Worm (Caenorhabditis elegans) whole organism, young adult: ENCODE measurements around the gene T23E7.2.
A peak's percentile ranks its signal among the peaks of the same experiment; 100 is the strongest.

Experiments used
- B0035.1 ChIP-seq: sonication (generic microtip); optimal IDR thresholded peaks from 2 replicates; lab custom pipeline; 2016; ENCODE audit warnings: missing genetic modification characterization, mild to moderate bottlenecking, missing compliant biosample characterization, missing genotype, missing genetic modification reagents
- C06A6.2 ChIP-seq: fragments of 200-800 bp; sonication (Bioruptor generic); conservative IDR thresholded peaks from 2 replicates; pipeline ENCODE4 v1.3.6; 2022; ENCODE audit warnings: missing genetic modification characterization, missing compliant biosample characterization
- C17E4.6 ChIP-seq: fragments of 200-800 bp; sonication (Bioruptor generic); IDR thresholded peaks from 2 replicates; pipeline ENCODE4 v1.3.6; 2022; ENCODE audit warnings: missing genetic modification reagents, missing genetic modification characterization, missing compliant biosample characterization
- F22D6.2 ChIP-seq: sonication (generic microtip); optimal IDR thresholded peaks from 2 replicates; lab custom pipeline; 2016; ENCODE audit warnings: mild to moderate bottlenecking, missing genetic modification characterization, missing compliant biosample characterization
- F52B5.7 ChIP-seq: sonication (generic microtip); optimal IDR thresholded peaks from 2 replicates; lab custom pipeline; 2016; ENCODE audit warnings: mild to moderate bottlenecking, missing genetic modification characterization, missing compliant biosample characterization
- F57C9.4 ChIP-seq: sonication (generic microtip); optimal IDR thresholded peaks from 2 replicates; lab custom pipeline; 2017; ENCODE audit warnings: mild to moderate bottlenecking, missing genetic modification characterization, missing compliant biosample characterization
- K11D2.4 ChIP-seq: fragments of 200-800 bp; sonication (Bioruptor generic); IDR thresholded peaks from 2 replicates; pipeline ENCODE4 v1.3.6; 2022; ENCODE audit warnings: missing genetic modification reagents, missing genetic modification characterization, missing compliant biosample characterization
- K12H6.12 ChIP-seq: fragments of 200-800 bp; sonication (Bioruptor generic); optimal IDR thresholded peaks from 2 replicates; lab custom pipeline; 2018; ENCODE audit warnings: mild to moderate bottlenecking, missing genetic modification characterization, missing compliant biosample characterization
- T07F8.4 ChIP-seq: sonication (generic microtip); optimal IDR thresholded peaks from 2 replicates; lab custom pipeline; 2016; ENCODE audit warnings: mild to moderate bottlenecking, missing genetic modification characterization, moderate library complexity, missing compliant biosample characterization
- Y56A3A.18 ChIP-seq: fragments of 200-800 bp; sonication (Bioruptor generic); IDR thresholded peaks from 2 replicates; pipeline ENCODE4 v1.3.6; 2022; ENCODE audit warnings: missing genetic modification reagents, missing genetic modification characterization, missing compliant biosample characterization
- Y79H2A.3 ChIP-seq: fragments of 200-800 bp; sonication (Bioruptor generic); conservative IDR thresholded peaks from 2 replicates; pipeline ENCODE4 v1.3.6; 2022; ENCODE audit warnings: missing genetic modification reagents, missing genetic modification characterization, missing compliant biosample characterization
- Y95B8A.8 ChIP-seq: fragments of 200-800 bp; sonication (Bioruptor generic); IDR thresholded peaks from 2 replicates; pipeline ENCODE4 v1.3.6; 2022; ENCODE audit warnings: missing genetic modification reagents, missing genetic modification characterization, missing compliant biosample characterization
- aptf-2 ChIP-seq: fragments of 200-800 bp; sonication (Bioruptor generic); conservative IDR thresholded peaks from 2 replicates; pipeline ENCODE4 v1.3.6; 2022; ENCODE audit warnings: missing genetic modification reagents, missing genetic modification characterization, missing compliant biosample characterization
- aptf-3 ChIP-seq: fragments of 200-800 bp; sonication (Bioruptor generic); IDR thresholded peaks from 2 replicates; pipeline ENCODE4 v1.3.6; 2022; ENCODE audit warnings: missing genetic modification characterization, missing compliant biosample characterization
- attf-3 ChIP-seq: fragments of 200-800 bp; sonication (Bioruptor generic); conservative IDR thresholded peaks from 2 replicates; pipeline ENCODE4 v1.3.6; 2022; ENCODE audit warnings: missing genetic modification reagents, missing genetic modification characterization, missing compliant biosample characterization
- bed-1 ChIP-seq: fragments of 200-800 bp; sonication (Bioruptor generic); IDR thresholded peaks from 2 replicates; pipeline ENCODE4 v1.3.6; 2022; ENCODE audit warnings: missing genetic modification reagents, missing genetic modification characterization, missing compliant biosample characterization
- ccch-3 ChIP-seq: fragments of 200-800 bp; sonication (Bioruptor generic); optimal IDR thresholded peaks from 2 replicates; lab custom pipeline; 2018; ENCODE audit warnings: mild to moderate bottlenecking, missing genetic modification characterization, missing compliant biosample characterization
- cebp-1 ChIP-seq, 2 experiments: fragments of 200-800 bp in 1 of 2; sonication (Bioruptor generic) in 1 of 2; sonication (generic microtip) in 1 of 2; IDR thresholded peaks in 1 of 2; optimal IDR thresholded peaks in 1 of 2; 2 replicates each; pipeline versions ENCODE4 v1.3.6 to Lab custom; 2017 to 2022; ENCODE audit warnings: missing compliant biosample characterization in 2 of 2, missing genetic modification characterization in 2 of 2, mild to moderate bottlenecking in 1 of 2, missing genetic modification reagents in 1 of 2, moderate library complexity in 1 of 2
- ceh-27 ChIP-seq: fragments of 200-800 bp; sonication (Bioruptor generic); optimal IDR thresholded peaks from 2 replicates; lab custom pipeline; 2018; ENCODE audit warnings: mild to moderate bottlenecking, missing genetic modification characterization, moderate library complexity, missing compliant biosample characterization
- ceh-40 ChIP-seq: fragments of 200-800 bp; sonication (Bioruptor generic); IDR thresholded peaks from 2 replicates; pipeline ENCODE4 v1.3.6; 2022; ENCODE audit warnings: missing genetic modification characterization, missing compliant biosample characterization
- ceh-91 ChIP-seq: fragments of 200-800 bp; sonication (Bioruptor generic); IDR thresholded peaks from 2 replicates; pipeline ENCODE4 v1.3.6; 2022; ENCODE audit warnings: missing genetic modification reagents, missing genetic modification characterization, missing compliant biosample characterization
- dpff-1 ChIP-seq: sonication (generic microtip); optimal IDR thresholded peaks from 2 replicates; lab custom pipeline; 2017; ENCODE audit warnings: mild to moderate bottlenecking, missing genetic modification characterization, missing compliant biosample characterization
- egl-44 ChIP-seq: fragments of 200-800 bp; sonication (Bioruptor generic); IDR thresholded peaks from 2 replicates; pipeline ENCODE4 v1.3.6; 2022; ENCODE audit warnings: missing genetic modification reagents, missing genetic modification characterization, missing compliant biosample characterization
- hlh-12 ChIP-seq: sonication (generic microtip); optimal IDR thresholded peaks from 2 replicates; lab custom pipeline; 2016; ENCODE audit warnings: missing genetic modification characterization, missing compliant biosample characterization
- let-526 ChIP-seq: fragments of 200-800 bp; sonication (Bioruptor generic); IDR thresholded peaks from 2 replicates; pipeline ENCODE4 v1.3.6; 2022; ENCODE audit warnings: missing genetic modification reagents, missing genetic modification characterization, missing compliant biosample characterization
- let-607 ChIP-seq, 2 experiments: fragments of 200-800 bp in 1 of 2; sonication (Bioruptor generic) in 1 of 2; sonication (generic microtip) in 1 of 2; optimal IDR thresholded peaks; 2 replicates each; lab custom pipeline; 2016 to 2018; ENCODE audit warnings: mild to moderate bottlenecking in 2 of 2, missing compliant biosample characterization in 2 of 2, missing genetic modification characterization in 2 of 2, moderate library complexity in 2 of 2, missing genotype in 1 of 2
- lin-26 ChIP-seq: fragments of 200-800 bp; sonication (Bioruptor generic); IDR thresholded peaks from 2 replicates; pipeline ENCODE4 v1.3.6; 2022; ENCODE audit warnings: missing genetic modification reagents, missing genetic modification characterization, missing compliant biosample characterization
- lin-40 ChIP-seq: sonication (generic microtip); optimal IDR thresholded peaks from 2 replicates; lab custom pipeline; 2016; ENCODE audit warnings: missing genetic modification characterization, mild to moderate bottlenecking, missing compliant biosample characterization, missing genotype, missing genetic modification reagents
- madf-10 ChIP-seq: sonication (generic microtip); optimal IDR thresholded peaks from 2 replicates; lab custom pipeline; 2016; ENCODE audit warnings: mild to moderate bottlenecking, missing genetic modification characterization, missing compliant biosample characterization
- madf-3 ChIP-seq: fragments of 200-800 bp; sonication (Bioruptor generic); IDR thresholded peaks from 2 replicates; pipeline ENCODE4 v1.3.6; 2022; ENCODE audit warnings: missing genetic modification reagents, missing genetic modification characterization, missing compliant biosample characterization
- nfya-1 ChIP-seq: sonication (generic microtip); optimal IDR thresholded peaks from 2 replicates; lab custom pipeline; 2017; ENCODE audit warnings: antibody characterized with exemption, missing compliant biosample characterization, missing genetic modification characterization, borderline replicate concordance; ENCODE audit not compliant: insufficient read depth
- nfya-2 ChIP-seq: fragments of 200-800 bp; sonication (Bioruptor generic); IDR thresholded peaks from 2 replicates; pipeline ENCODE4 v1.3.6; 2022; ENCODE audit warnings: missing genetic modification reagents, missing genetic modification characterization, missing compliant biosample characterization
- nfyb-1 ChIP-seq: fragments of 200-800 bp; sonication (Bioruptor generic); IDR thresholded peaks from 2 replicates; pipeline ENCODE4 v1.3.6; 2022; ENCODE audit warnings: missing genetic modification reagents, missing genetic modification characterization, missing compliant biosample characterization
- nhr-179 ChIP-seq: sonication (generic microtip); optimal IDR thresholded peaks from 2 replicates; lab custom pipeline; 2016; ENCODE audit warnings: mild to moderate bottlenecking, missing genetic modification characterization, missing compliant biosample characterization
- nhr-80 ChIP-seq: sonication (generic microtip); optimal IDR thresholded peaks from 2 replicates; lab custom pipeline; 2016; ENCODE audit warnings: missing genetic modification characterization, missing compliant biosample characterization
- pbrm-1 ChIP-seq: fragments of 200-800 bp; sonication (Bioruptor generic); IDR thresholded peaks from 2 replicates; pipeline ENCODE4 v1.3.6; 2022; ENCODE audit warnings: missing genetic modification reagents, missing genetic modification characterization, missing compliant biosample characterization
- rpc-1 ChIP-seq, 2 experiments: fragments of 150-350 bp in 1 of 2; sonication (generic microtip) in 1 of 2; optimal IDR thresholded peaks; 2 replicates each; lab custom pipeline; 2014 to 2018; ENCODE audit warnings: missing biosample characterization in 1 of 2, missing genetic modification characterization in 1 of 2, missing genetic modification reagents in 1 of 2, missing genotype in 1 of 2
- somi-1 ChIP-seq: fragments of 200-800 bp; sonication (Bioruptor generic); optimal IDR thresholded peaks from 2 replicates; lab custom pipeline; 2018; ENCODE audit warnings: mild to moderate bottlenecking, missing genetic modification characterization, missing compliant biosample characterization
- sptf-2 ChIP-seq: fragments of 200-800 bp; sonication (Bioruptor generic); optimal IDR thresholded peaks from 2 replicates; lab custom pipeline; 2018; ENCODE audit warnings: mild to moderate bottlenecking, missing genetic modification characterization, missing compliant biosample characterization
- tbp1 ChIP-seq: fragments of 200-800 bp; sonication (Bioruptor generic); optimal IDR thresholded peaks from 2 replicates; lab custom pipeline; 2018; ENCODE audit warnings: mild to moderate bottlenecking, missing genetic modification characterization, missing compliant biosample characterization
- tbx-9 ChIP-seq: sonication (generic microtip); optimal IDR thresholded peaks from 2 replicates; lab custom pipeline; 2016; ENCODE audit warnings: borderline replicate concordance, missing genetic modification characterization, inconsistent platforms, missing compliant biosample characterization
- tlf-1 ChIP-seq: fragments of 200-800 bp; sonication (Bioruptor generic); optimal IDR thresholded peaks from 2 replicates; lab custom pipeline; 2018; ENCODE audit warnings: mild to moderate bottlenecking, missing genetic modification characterization, missing compliant biosample characterization
- unc-130 ChIP-seq: sonication (generic microtip); optimal IDR thresholded peaks from 2 replicates; lab custom pipeline; 2016; ENCODE audit warnings: missing genetic modification reagents, missing genetic modification characterization, missing compliant biosample characterization
- ztf-22 ChIP-seq: fragments of 200-800 bp; sonication (Bioruptor generic); optimal IDR thresholded peaks from 2 replicates; lab custom pipeline; 2018; ENCODE audit warnings: mild to moderate bottlenecking, missing genetic modification characterization, moderate library complexity, missing compliant biosample characterization
- ztf-26 ChIP-seq: sonication (generic microtip); optimal IDR thresholded peaks from 2 replicates; lab custom pipeline; 2017; ENCODE audit warnings: missing genetic modification characterization, missing compliant biosample characterization
- ztf-3 ChIP-seq: fragments of 200-800 bp; sonication (Bioruptor generic); optimal IDR thresholded peaks from 2 replicates; lab custom pipeline; 2018; ENCODE audit warnings: mild to moderate bottlenecking, missing genetic modification characterization, missing compliant biosample characterization

Gene T23E7.2

DNA sequence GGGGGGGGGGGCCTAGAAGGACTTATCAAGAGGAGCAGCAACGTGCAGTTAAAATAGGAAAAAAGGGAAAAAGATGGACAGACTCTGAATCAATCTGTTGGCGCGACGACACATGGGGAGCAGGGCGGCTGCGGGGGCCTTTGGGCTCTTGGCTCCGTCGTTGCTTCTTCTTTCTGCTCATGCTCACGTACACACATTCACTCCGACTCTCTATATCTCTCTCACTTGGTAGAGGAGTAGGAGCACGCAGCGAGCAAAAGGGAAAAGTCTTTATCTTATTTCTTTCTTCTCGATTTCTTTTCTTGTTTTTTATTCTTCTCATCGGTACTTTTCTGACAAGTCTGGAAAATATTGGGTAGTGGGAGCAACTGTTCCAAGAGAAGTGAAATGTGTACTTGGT, 42.5 kb upstream of the T23E7.2 start (continued):
- no peak for TF ChIP-seq cebp-1 (GFP tag; IDR thresholded peaks at IDR 0.05; lab: Robert Waterston, UW)
- peak; percentile 55 for TF ChIP-seq cebp-1 (tag; optimal IDR thresholded peaks at IDR 0.05; lab: Kevin White, UChicago)
- TF ChIP-seq nfya-2 (GFP tag; lab: Robert Waterston, UW): no peak
- TF ChIP-seq ccch-3 (GFP tag; lab: Kevin White, UChicago): no peak
- TF ChIP-seq ceh-91: no peak
- no peak for TF ChIP-seq pbrm-1 (GFP tag; lab: Robert Waterston, UW)
- no peak for TF ChIP-seq K11D2.4 (GFP tag; lab: Robert Waterston, UW)
- TF ChIP-seq ztf-3 (GFP tag; lab: Kevin White, UChicago): no peak
- TF ChIP-seq nfya-1: no peak
- TF ChIP-seq Y79H2A.3 (GFP tag; lab: Robert Waterston, UW): no peak
- no peak for TF ChIP-seq tlf-1
- TF ChIP-seq attf-3: no peak
- TF ChIP-seq dpff-1 (tag; lab: Kevin White, UChicago): peak; percentile 19
- TF ChIP-seq let-607 (tag; optimal IDR thresholded peaks at IDR 0.05; lab: Kevin White, UChicago): no peak
- TF ChIP-seq nhr-179: no peak
- no peak for TF ChIP-seq ceh-40 (GFP tag; lab: Robert Waterston, UW)
- no peak for TF ChIP-seq hlh-12 (tag; lab: Kevin White, UChicago)
- peak; percentile 22 for TF ChIP-seq lin-40 (tag; lab: Kevin White, UChicago)

DNA sequence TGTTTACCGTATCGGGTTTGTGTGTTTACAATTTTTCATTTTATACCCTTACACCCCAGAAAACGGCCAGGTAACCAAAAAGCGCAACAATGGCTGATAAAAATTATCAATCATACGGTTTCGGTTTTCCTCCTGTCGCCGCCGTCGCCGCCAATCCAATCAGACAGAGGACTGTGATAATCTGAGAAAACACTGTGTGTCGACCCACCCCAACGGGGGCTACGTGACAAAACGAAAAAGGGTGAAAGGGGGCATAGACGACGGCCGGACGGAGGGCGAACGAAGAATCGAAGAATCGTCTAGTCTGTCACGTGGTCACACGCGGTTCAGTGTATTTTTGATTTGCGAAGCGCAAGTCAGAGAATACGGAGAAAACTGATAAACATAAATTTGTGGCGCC, 39.9 kb upstream of the T23E7.2 start:
- TF ChIP-seq ceh-27 (GFP tag; lab: Kevin White, UChicago) (peak; percentile 61), egl-44 (peak; percentile 70; the same call in 1 of the 2 replicates), ztf-26 (tag; lab: Kevin White, UChicago) (peak; percentile 83), cebp-1 (GFP tag; IDR thresholded peaks at IDR 0.05; lab: Robert Waterston, UW) (no peak), cebp-1 (tag; optimal IDR thresholded peaks at IDR 0.05; lab: Kevin White, UChicago) (peak; percentile 61), K12H6.12 (peak; percentile 36), tbp1 (GFP tag; lab: Kevin White, UChicago) (peak; percentile 14), C17E4.6 (GFP tag; lab: Robert Waterston, UW) (no peak), aptf-3 (GFP tag; lab: Robert Waterston, UW) (no peak), K11D2.4 (GFP tag; lab: Robert Waterston, UW) (0 out of 2 replicates have a peak, but pooled peaks have one; percentile 30), Y56A3A.18 (GFP tag; lab: Robert Waterston, UW) (no peak), unc-130 (GFP tag; lab: Kevin White, UChicago) (no peak), attf-3 (no peak), F52B5.7 (no peak), Y95B8A.8 (GFP tag; lab: Robert Waterston, UW) (no peak), C06A6.2 (GFP tag; lab: Robert Waterston, UW) (0 out of 2 replicates have a peak, but pooled peaks have one; percentile 44), B0035.1 (tag; lab: Kevin White, UChicago) (no peak), T07F8.4 (tag; lab: Kevin White, UChicago) (no peak), bed-1 (GFP tag; lab: Robert Waterston, UW) (no peak), lin-40 (tag; lab: Kevin White, UChicago) (peak; percentile 72), rpc-1 (optimal IDR thresholded peaks at IDR 0.05; lab: Kevin White, UChicago) (no peak), rpc-1 (tag; optimal IDR thresholded peaks at IDR 0.05; lab: Kevin White, UChicago) (no peak), nhr-80 (tag; lab: Kevin White, UChicago) (peak; percentile 73), nfyb-1 (GFP tag; lab: Robert Waterston, UW) (peak; percentile 77), lin-26 (0 out of 2 replicates have a peak, but pooled peaks have one; percentile 32), let-526 (GFP tag; lab: Robert Waterston, UW) (no peak), madf-3 (GFP tag; lab: Robert Waterston, UW) (no peak), sptf-2 (GFP tag; lab: Kevin White, UChicago) (peak; percentile 7), F22D6.2 (tag; lab: Kevin White, UChicago) (peak; percentile 32), tbx-9 (tag; lab: Kevin White, UChicago) (no peak), aptf-2 (GFP tag; lab: Robert Waterston, UW) (no peak), somi-1 (GFP tag; lab: Kevin White, UChicago) (peak; percentile 74), pbrm-1 (GFP tag; lab: Robert Waterston, UW) (0 out of 2 replicates have a peak, but pooled peaks have one; percentile 10), madf-10 (tag; lab: Kevin White, UChicago) (peak; percentile 23), F57C9.4 (tag; lab: Kevin White, UChicago) (no peak), ztf-22 (GFP tag; lab: Kevin White, UChicago) (peak; percentile 51)
